Fruit fly (Drosophila melanogaster): Measurements from ENCODE around the gene GILT2.

DNA sequence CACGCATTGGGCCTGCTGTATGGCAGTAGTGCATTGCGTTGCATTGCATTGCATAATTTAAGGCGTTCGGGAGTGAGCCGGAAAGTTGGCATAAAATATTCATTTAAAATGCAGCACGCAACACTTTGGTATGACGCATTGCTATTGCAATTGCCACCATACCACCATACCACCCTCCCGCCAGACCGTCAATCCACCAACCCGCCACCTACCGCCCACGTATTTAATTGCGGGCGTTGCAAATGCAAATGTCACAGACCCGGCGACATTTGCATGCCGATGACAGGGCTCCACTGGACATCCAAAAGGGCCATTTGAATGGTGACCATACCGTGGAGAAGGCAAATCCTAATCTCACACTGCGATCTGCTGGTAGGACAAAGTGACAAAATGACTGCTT, 43.9 kb upstream of the GILT2 start:
- TF ChIP-seq CG13204 (GFP tag; optimal IDR thresholded peaks at IDR 0.05) (no peak), CG15710 (tag; optimal IDR thresholded peaks at IDR 0.05) (no peak)
